Fruit fly (Drosophila melanogaster) S2 (cell line): ENCODE results near the gene Cyp4d21.

Experiments used
- CG8478 ChIP-seq: fragments of >200 bp; optimal IDR thresholded peaks from 2 replicates; lab custom pipeline; 2018
- CTCF ChIP-seq, 2 experiments: fragments of >200 bp; optimal IDR thresholded peaks; 2 replicates each; lab custom pipeline; 2018

The Cyp4d21 gene

DNA sequence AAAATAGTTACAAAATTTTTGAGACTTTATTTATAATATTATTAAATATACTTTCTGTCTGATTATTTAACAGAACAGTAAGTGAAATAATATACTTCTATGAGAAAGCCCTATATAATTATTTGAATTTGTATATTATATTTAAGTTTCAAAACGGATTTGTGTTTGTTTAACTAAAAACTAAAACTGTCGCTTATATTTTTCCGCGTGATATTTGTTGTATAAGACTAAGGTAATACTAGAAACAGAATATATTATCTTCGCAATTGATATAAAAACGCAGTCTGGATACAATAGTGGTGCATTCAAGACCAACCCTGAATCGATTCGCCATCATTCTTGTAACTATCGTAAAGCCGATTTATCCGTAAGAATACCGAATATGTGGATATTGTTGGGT is at the start of gene Cyp4d21:
Cyp4d21 (plus strand) TSS at position 301 of the 400 bp plus-strand sequence.
- TF ChIP-seq CTCF (optimal IDR thresholded peaks at IDR 0.05; lab: Kevin White, UChicago) (no peak), CG8478 (lab: Kevin White, UChicago) (no peak)

DNA sequence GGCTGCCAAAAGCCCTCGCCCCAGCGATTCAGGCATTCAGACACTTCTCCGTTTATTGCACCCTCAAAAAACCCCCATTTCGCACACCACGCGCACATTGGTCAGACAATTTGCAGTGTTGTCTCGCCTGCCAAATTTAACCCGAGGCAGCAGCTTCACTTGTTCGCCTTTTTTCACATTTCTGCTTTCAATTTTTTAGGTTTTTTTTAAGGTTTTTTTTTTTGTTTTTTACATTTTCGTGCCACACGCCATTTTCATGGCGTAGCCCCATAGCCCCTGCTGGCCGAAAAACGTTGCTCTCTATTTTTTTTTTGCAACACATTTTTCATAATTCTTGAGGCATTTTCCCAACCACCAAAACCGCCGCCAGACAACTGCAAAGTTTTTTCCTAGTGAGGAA is 45.9 kb upstream of the Cyp4d21 start:
- TF ChIP-seq CTCF (optimal IDR thresholded peaks at IDR 0.05; lab: Kevin White, UChicago) (no peak), CG8478 (lab: Kevin White, UChicago) (no peak)

- TF ChIP-seq CG8478 (lab: Kevin White, UChicago): no peak
- TF ChIP-seq CTCF (optimal IDR thresholded peaks at IDR 0.05; lab: Kevin White, UChicago): no peak
Measured at dm6 chr2L:7562542-7562941, 42.9 kb upstream of the Cyp4d21 start.

dm6 chr2L:7564856-7565255 is 40.5 kb upstream of the Cyp4d21 start:
- no peak for TF ChIP-seq CG8478 (lab: Kevin White, UChicago)
- no peak for TF ChIP-seq CTCF (optimal IDR thresholded peaks at IDR 0.05; lab: Kevin White, UChicago)

DNA sequence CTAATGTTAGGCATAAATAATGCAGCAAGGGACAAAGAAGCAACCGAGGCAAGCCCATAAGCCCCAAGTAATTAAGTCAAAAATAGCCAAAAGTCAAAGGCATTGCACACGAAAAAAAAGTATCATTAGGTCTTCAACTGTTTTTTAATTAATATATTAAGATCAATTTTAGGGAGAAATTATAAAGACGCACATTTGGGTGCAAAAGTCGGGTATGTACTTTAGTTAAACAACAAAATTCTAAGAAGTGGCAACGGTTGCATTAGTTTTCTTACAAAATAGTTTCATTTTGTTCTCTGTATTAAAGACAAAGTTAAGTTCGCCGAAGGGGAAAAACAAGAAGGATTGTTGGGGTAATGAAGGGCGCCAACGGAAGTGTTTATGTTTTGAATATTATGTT is 38.8 kb upstream of the Cyp4d21 start:
- TF ChIP-seq CTCF (optimal IDR thresholded peaks at IDR 0.05; lab: Kevin White, UChicago) (no peak), CG8478 (lab: Kevin White, UChicago) (no peak)

DNA sequence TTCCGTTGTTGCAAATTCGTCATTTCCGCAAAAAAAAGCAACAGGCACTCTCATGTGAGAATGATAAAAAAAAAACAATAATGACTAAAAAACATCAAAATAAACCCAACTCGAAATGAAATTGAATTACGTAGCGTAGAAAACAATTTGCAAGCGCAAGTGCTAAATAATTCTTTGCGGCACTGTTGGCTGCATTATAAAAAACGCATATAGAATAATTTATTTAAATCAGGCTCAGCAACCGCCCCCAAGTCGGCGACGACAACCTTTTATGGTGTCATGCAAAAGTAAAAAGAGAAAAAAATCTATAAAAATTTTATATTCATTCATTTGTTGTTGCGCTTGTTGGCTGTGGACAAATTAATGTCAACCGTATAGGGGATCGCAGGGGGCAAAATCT is 34.9 kb upstream of the Cyp4d21 start:
- TF ChIP-seq CTCF (optimal IDR thresholded peaks at IDR 0.05; lab: Kevin White, UChicago) (no peak), CG8478 (lab: Kevin White, UChicago) (no peak)

- TF ChIP-seq CTCF (optimal IDR thresholded peaks at IDR 0.05; lab: Kevin White, UChicago) (no peak), CG8478 (lab: Kevin White, UChicago) (no peak)
Measured at dm6 chr2L:7571667-7572502, 33.5 kb upstream of the Cyp4d21 start.

DNA sequence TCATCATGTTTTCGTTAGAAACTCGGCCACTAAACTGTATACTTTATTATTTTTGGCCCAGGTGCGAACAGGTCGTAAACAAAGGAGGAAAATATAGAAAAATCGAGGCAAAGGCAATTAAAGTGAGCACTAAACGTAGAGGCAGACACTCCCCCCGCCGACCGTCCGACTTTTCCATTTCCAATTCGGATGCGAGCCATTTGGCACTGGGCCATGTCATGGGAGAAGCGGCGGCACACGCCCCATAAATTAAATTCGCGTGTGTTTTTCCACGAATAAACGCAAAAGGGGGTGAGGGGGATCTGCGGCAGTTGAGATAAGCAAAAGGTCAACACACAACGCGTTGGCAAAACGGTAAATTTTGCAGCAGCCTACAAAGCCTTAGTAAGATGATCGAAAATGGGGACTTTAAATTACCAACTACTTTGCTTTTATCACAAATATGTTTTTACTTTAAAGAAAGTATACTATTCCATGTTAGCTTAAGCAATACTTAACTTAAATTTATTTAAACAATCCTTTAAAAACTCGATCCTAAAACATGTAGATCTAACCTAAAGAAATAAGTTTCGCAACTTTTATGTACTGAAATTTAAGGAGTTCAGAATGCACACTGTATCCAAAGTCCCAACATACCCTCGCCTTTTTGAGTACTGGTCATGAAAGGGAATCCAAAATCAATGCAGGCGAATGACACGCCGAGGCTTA is 32.4 kb upstream of the Cyp4d21 start:
- TF ChIP-seq CTCF (optimal IDR thresholded peaks at IDR 0.05; lab: Kevin White, UChicago) (no peak), CG8478 (lab: Kevin White, UChicago) (no peak)

DNA sequence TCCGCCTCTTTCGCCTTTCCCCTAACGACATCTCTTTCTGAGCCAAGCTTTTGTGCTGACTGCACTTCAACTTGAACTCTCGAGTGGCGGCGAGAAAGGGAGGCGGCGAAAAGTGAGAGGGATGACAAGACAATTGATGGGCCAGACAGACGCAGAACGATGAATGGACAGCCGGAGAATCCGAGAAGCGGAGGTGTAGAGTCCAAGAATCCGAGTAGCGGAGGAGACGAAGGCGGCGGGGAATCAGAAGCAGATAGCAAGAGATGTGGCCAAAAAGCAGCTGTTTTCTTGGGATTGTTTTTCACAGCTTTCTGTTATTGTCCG is 31.9 kb upstream of the Cyp4d21 start:
- no peak for TF ChIP-seq CTCF (optimal IDR thresholded peaks at IDR 0.05; lab: Kevin White, UChicago)
- TF ChIP-seq CG8478 (lab: Kevin White, UChicago): no peak

- TF ChIP-seq CTCF (optimal IDR thresholded peaks at IDR 0.05; lab: Kevin White, UChicago): no peak
- no peak for TF ChIP-seq CG8478 (lab: Kevin White, UChicago)
Measured at dm6 chr2L:7574257-7575125, 30.9 kb upstream of the Cyp4d21 start.

DNA sequence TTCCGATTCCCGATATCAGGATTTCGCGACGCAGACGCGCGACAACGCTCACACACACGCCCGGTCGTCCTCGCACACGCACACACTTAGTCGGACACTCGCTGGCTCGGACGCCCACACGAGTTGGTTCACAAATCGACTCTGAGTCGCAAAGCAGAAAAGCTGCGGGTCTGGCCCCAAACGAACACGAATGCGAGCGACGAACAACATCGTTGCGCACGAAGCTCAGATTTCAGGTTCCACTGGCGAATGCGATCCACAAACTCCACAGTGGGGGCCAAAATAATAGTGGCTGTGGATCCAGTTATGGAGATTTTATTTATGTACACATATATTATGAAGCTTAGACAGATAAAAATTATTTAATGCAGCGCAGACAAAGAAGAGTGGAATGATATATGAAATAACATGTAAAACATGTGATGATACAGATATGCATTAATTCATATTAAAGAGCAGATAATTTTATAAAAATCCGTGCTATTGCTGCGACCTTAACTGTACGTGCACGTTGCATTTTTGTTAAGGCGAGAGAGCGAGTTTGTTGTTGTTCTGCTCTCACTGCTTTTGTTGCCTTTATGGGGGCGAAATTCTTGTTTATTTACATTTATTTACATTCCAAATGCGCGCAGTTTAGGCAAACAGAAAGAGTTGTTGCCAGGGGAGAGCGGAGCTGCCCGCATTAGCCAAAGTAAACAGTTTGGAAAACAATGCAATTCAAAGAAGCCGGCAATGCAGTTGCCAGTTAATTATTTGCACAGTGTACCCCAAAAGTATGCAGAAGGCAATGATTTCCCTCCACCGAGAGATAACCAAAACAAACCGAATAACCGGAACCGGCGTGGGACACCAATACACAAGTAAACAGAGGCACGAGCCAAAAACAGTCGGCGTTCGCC is 28.7 kb upstream of the Cyp4d21 start:
- TF ChIP-seq CG8478 (lab: Kevin White, UChicago) (no peak), CTCF (optimal IDR thresholded peaks at IDR 0.05; lab: Kevin White, UChicago) (no peak)

- TF ChIP-seq CG8478 (lab: Kevin White, UChicago) (no peak), CTCF (optimal IDR thresholded peaks at IDR 0.05; lab: Kevin White, UChicago) (no peak)
Measured at dm6 chr2L:7577646-7578045, 27.8 kb upstream of the Cyp4d21 start.

DNA sequence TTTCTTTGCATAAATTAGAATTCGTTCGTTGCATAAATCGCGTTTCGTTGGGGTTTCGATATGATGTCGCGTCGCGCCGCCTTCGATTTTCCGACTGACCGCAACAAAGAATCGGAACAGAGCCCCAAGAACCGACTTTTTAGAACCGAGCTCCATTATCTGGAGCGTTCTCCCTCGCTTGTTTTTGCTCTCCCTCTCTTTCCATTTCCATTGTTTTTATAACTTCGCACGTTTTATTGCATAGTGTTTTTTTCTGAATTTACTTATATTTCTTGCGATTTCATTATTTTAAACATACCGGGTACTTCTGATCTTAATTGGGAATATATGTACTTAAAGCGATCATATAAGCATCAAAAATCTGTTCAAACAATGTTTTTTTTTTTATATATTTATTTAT is 26.5 kb upstream of the Cyp4d21 start, which contains the start of gene RapGAP1:
RapGAP1 (minus strand) TSS at position 101 of the 400 bp plus-strand sequence.
- TF ChIP-seq CG8478 (lab: Kevin White, UChicago) (no peak), CTCF (optimal IDR thresholded peaks at IDR 0.05; lab: Kevin White, UChicago) (no peak)
